Fruit fly (Drosophila melanogaster) whole organism, embryonic: ENCODE data around the gene CG18747.

Experiments used
- Aef1 ChIP-seq: fragments of 200-800 bp; sonication (Bioruptor generic); IDR thresholded peaks from 3 replicates; pipeline ENCODE4 v1.3.6; 2022; ENCODE audit warnings: missing biosample characterization, missing genetic modification characterization
- Antp ChIP-seq: fragments of 200-800 bp; sonication (Bioruptor generic); optimal IDR thresholded peaks from 3 replicates; lab custom pipeline; 2016; ENCODE audit warnings: missing biosample characterization, missing genetic modification characterization
- Atf-2 ChIP-seq: fragments of 200-800 bp; sonication (Bioruptor generic); optimal IDR thresholded peaks from 2 replicates; lab custom pipeline; 2016; ENCODE audit warnings: missing biosample characterization, missing genetic modification characterization
- CG11723 ChIP-seq: fragments of 200-800 bp; sonication (Bioruptor generic); optimal IDR thresholded peaks from 2 replicates; lab custom pipeline; 2017; ENCODE audit warnings: missing biosample characterization, mild to moderate bottlenecking, missing genetic modification characterization
- CG12071 ChIP-seq: fragments of 200-800 bp; sonication (Bioruptor generic); optimal IDR thresholded peaks from 3 replicates; lab custom pipeline; 2018; ENCODE audit warnings: missing biosample characterization, mild to moderate bottlenecking, missing genetic modification characterization
- CG12219 ChIP-seq: fragments of 200-800 bp; sonication (Bioruptor generic); optimal IDR thresholded peaks from 3 replicates; lab custom pipeline; 2018; ENCODE audit warnings: missing biosample characterization, mild to moderate bottlenecking, missing genetic modification characterization
- CG13424 ChIP-seq: fragments of 200-800 bp; sonication (Bioruptor generic); optimal IDR thresholded peaks from 2 replicates; lab custom pipeline; 2019; ENCODE audit warnings: missing biosample characterization, mild to moderate bottlenecking, missing genetic modification characterization, moderate library complexity
- CG14014 ChIP-seq: fragments of 200-800 bp; sonication (Bioruptor generic); IDR thresholded peaks from 2 replicates; pipeline ENCODE4 v1.3.6; 2022; ENCODE audit warnings: missing biosample characterization, missing genetic modification characterization
- CG14667 ChIP-seq: fragments of 200-800 bp; sonication (Bioruptor generic); IDR thresholded peaks from 2 replicates; pipeline ENCODE4 v1.3.6; 2022; ENCODE audit warnings: missing biosample characterization, missing genetic modification characterization
- CG14710 ChIP-seq: fragments of 200-800 bp; sonication (Bioruptor generic); optimal IDR thresholded peaks from 3 replicates; lab custom pipeline; 2019; ENCODE audit warnings: missing biosample characterization, mild to moderate bottlenecking, missing genetic modification characterization, moderate library complexity
- CG15269 ChIP-seq: fragments of 200-800 bp; sonication (Bioruptor generic); optimal IDR thresholded peaks from 2 replicates; lab custom pipeline; 2018; ENCODE audit warnings: missing biosample characterization, mild to moderate bottlenecking, missing genetic modification characterization, moderate library complexity
- CG15514 ChIP-seq: fragments of 200-800 bp; sonication (Bioruptor generic); optimal IDR thresholded peaks from 3 replicates; lab custom pipeline; 2017; ENCODE audit warnings: missing biosample characterization, missing genetic modification characterization, mild to moderate bottlenecking, moderate library complexity, missing genetic modification reagents
- CG2199 ChIP-seq: fragments of 200-800 bp; sonication (Bioruptor generic); IDR thresholded peaks from 3 replicates; pipeline ENCODE4 v1.3.6; 2022; ENCODE audit warnings: missing biosample characterization, missing genetic modification characterization
- CG31365 ChIP-seq: fragments of 200-800 bp; sonication (Bioruptor generic); optimal IDR thresholded peaks from 2 replicates; lab custom pipeline; 2018; ENCODE audit warnings: missing biosample characterization, mild to moderate bottlenecking, missing genetic modification characterization
- CG33557 ChIP-seq: fragments of 200-800 bp; sonication (Bioruptor generic); optimal IDR thresholded peaks from 2 replicates; lab custom pipeline; 2019; ENCODE audit warnings: missing biosample characterization, mild to moderate bottlenecking, missing genetic modification characterization, moderate library complexity
- CG6683 ChIP-seq: fragments of 200-800 bp; sonication (Bioruptor generic); optimal IDR thresholded peaks from 2 replicates; lab custom pipeline; 2017; ENCODE audit warnings: missing biosample characterization, mild to moderate bottlenecking, missing genetic modification characterization, missing genetic modification reagents
- CG7839 ChIP-seq: fragments of 200-800 bp; sonication (Bioruptor generic); optimal IDR thresholded peaks from 3 replicates; lab custom pipeline; 2018; ENCODE audit warnings: missing biosample characterization, mild to moderate bottlenecking, missing genetic modification characterization, moderate library complexity
- CG9215 ChIP-seq: fragments of 200-800 bp; sonication (Bioruptor generic); IDR thresholded peaks from 2 replicates; pipeline ENCODE4 v1.3.6; 2022; ENCODE audit warnings: missing biosample characterization, missing genetic modification characterization
- CG9797 ChIP-seq: fragments of 200-800 bp; sonication (Bioruptor generic); optimal IDR thresholded peaks from 3 replicates; lab custom pipeline; 2018; ENCODE audit warnings: missing biosample characterization, mild to moderate bottlenecking, missing genetic modification characterization
- Dek ChIP-seq: fragments of 200-800 bp; sonication (Bioruptor generic); optimal IDR thresholded peaks from 3 replicates; lab custom pipeline; 2019; ENCODE audit warnings: missing biosample characterization, mild to moderate bottlenecking, missing genetic modification characterization, moderate library complexity
- Doc3 ChIP-seq: fragments of 200-800 bp; sonication (Bioruptor generic); IDR thresholded peaks from 3 replicates; pipeline ENCODE4 v1.3.6; 2022; ENCODE audit warnings: missing biosample characterization, missing genetic modification characterization; ENCODE audit not compliant: partially characterized antibody
- Dp ChIP-seq: fragments of 200-800 bp; sonication (Bioruptor generic); optimal IDR thresholded peaks from 2 replicates; lab custom pipeline; 2018; ENCODE audit warnings: missing biosample characterization, mild to moderate bottlenecking, missing genetic modification characterization, moderate library complexity
- Ets97D ChIP-seq: fragments of 200-800 bp; sonication (Bioruptor generic); optimal IDR thresholded peaks from 3 replicates; lab custom pipeline; 2016; ENCODE audit warnings: missing biosample characterization, missing genetic modification characterization
- H2.0 ChIP-seq: fragments of 200-800 bp; sonication (Bioruptor generic); IDR thresholded peaks from 2 replicates; pipeline ENCODE4 v1.3.6; 2022; ENCODE audit warnings: missing biosample characterization, missing genetic modification characterization
- Hr78 ChIP-seq, 2 experiments: fragments of 200-800 bp in 1 of 2; fragments of >200 bp in 1 of 2; sonication (Bioruptor generic) in 1 of 2; optimal IDR thresholded peaks; 2 replicates each; lab custom pipeline; 2017 to 2019; ENCODE audit warnings: missing biosample characterization in 2 of 2, missing genetic modification characterization in 2 of 2, mild to moderate bottlenecking in 1 of 2, moderate library complexity in 1 of 2
- Kr ChIP-seq: fragments of 200-800 bp; sonication (Bioruptor generic); optimal IDR thresholded peaks from 2 replicates; lab custom pipeline; 2017; ENCODE audit warnings: missing biosample characterization, mild to moderate bottlenecking, missing genetic modification characterization
- Lim3 ChIP-seq: fragments of 200-800 bp; sonication (Bioruptor generic); IDR thresholded peaks from 2 replicates; pipeline ENCODE4 v1.3.6; 2022; ENCODE audit warnings: missing biosample characterization, missing genetic modification characterization
- Lpt ChIP-seq: fragments of >200 bp; optimal IDR thresholded peaks from 2 replicates; lab custom pipeline; 2018; ENCODE audit warnings: missing biosample characterization, missing genetic modification characterization
- Rx ChIP-seq: fragments of 200-800 bp; sonication (Bioruptor generic); IDR thresholded peaks from 2 replicates; pipeline ENCODE4 v1.3.6; 2022; ENCODE audit warnings: missing biosample characterization, missing genetic modification characterization
- Scr ChIP-seq: fragments of 200-800 bp; sonication (Bioruptor generic); IDR thresholded peaks from 2 replicates; pipeline ENCODE4 v1.3.6; 2022; ENCODE audit warnings: missing biosample characterization, missing genetic modification characterization; ENCODE audit not compliant: partially characterized antibody
- bowl ChIP-seq: fragments of 200-800 bp; sonication (Bioruptor generic); IDR thresholded peaks from 2 replicates; pipeline ENCODE4 v1.3.6; 2022; ENCODE audit warnings: missing biosample characterization, missing genetic modification characterization
- br ChIP-seq: fragments of >200 bp; optimal IDR thresholded peaks from 2 replicates; lab custom pipeline; 2017
- cato ChIP-seq: fragments of 200-800 bp; sonication (Bioruptor generic); optimal IDR thresholded peaks from 2 replicates; lab custom pipeline; 2016; ENCODE audit warnings: missing biosample characterization, missing genetic modification characterization, borderline replicate concordance
- chn ChIP-seq: fragments of 200-800 bp; sonication (Bioruptor generic); optimal IDR thresholded peaks from 2 replicates; lab custom pipeline; 2016; ENCODE audit warnings: missing biosample characterization, missing genetic modification characterization
- dimm ChIP-seq: fragments of 200-800 bp; sonication (Bioruptor generic); IDR thresholded peaks from 2 replicates; pipeline ENCODE4 v1.3.6; 2022; ENCODE audit warnings: missing biosample characterization, missing genetic modification characterization
- dm ChIP-seq: fragments of 200-800 bp; sonication (Bioruptor generic); optimal IDR thresholded peaks from 3 replicates; lab custom pipeline; 2016; ENCODE audit warnings: missing biosample characterization, missing genetic modification characterization
- dmrt11E ChIP-seq: fragments of 200-800 bp; sonication (Bioruptor generic); optimal IDR thresholded peaks from 3 replicates; lab custom pipeline; 2018; ENCODE audit warnings: missing biosample characterization, mild to moderate bottlenecking, missing genetic modification characterization, moderate library complexity
- fru ChIP-seq: fragments of >200 bp; optimal IDR thresholded peaks from 2 replicates; lab custom pipeline; 2017
- gfzf ChIP-seq: fragments of 200-800 bp; sonication (Bioruptor generic); optimal IDR thresholded peaks from 2 replicates; lab custom pipeline; 2016; ENCODE audit warnings: missing biosample characterization, mild to moderate bottlenecking, missing genetic modification characterization, moderate library complexity
- hth ChIP-seq: fragments of >200 bp; optimal IDR thresholded peaks from 2 replicates; lab custom pipeline; 2017; ENCODE audit warnings: inconsistent platforms
- kah ChIP-seq: fragments of 200-800 bp; sonication (Bioruptor generic); optimal IDR thresholded peaks from 2 replicates; lab custom pipeline; 2018; ENCODE audit warnings: missing biosample characterization, mild to moderate bottlenecking, missing genetic modification characterization
- luna ChIP-seq: fragments of 200-800 bp; sonication (Bioruptor generic); optimal IDR thresholded peaks from 2 replicates; lab custom pipeline; 2016; ENCODE audit warnings: missing biosample characterization, missing genetic modification characterization
- odd ChIP-seq: fragments of 200-800 bp; sonication (Bioruptor generic); optimal IDR thresholded peaks from 2 replicates; lab custom pipeline; 2017; ENCODE audit warnings: missing biosample characterization, mild to moderate bottlenecking, missing genetic modification characterization
- p53 ChIP-seq: fragments of 200-800 bp; sonication (Bioruptor generic); optimal IDR thresholded peaks from 2 replicates; lab custom pipeline; 2016; ENCODE audit warnings: missing biosample characterization, missing genetic modification characterization
- pho ChIP-seq: fragments of 200-800 bp; sonication (Bioruptor generic); optimal IDR thresholded peaks from 2 replicates; lab custom pipeline; 2016; ENCODE audit warnings: missing biosample characterization, missing genetic modification characterization
- psq ChIP-seq: fragments of 200-800 bp; sonication (Bioruptor generic); optimal IDR thresholded peaks from 2 replicates; lab custom pipeline; 2017; ENCODE audit warnings: missing biosample characterization, missing genetic modification characterization
- pum ChIP-seq: fragments of 200-800 bp; sonication (Bioruptor generic); optimal IDR thresholded peaks from 2 replicates; lab custom pipeline; 2016; ENCODE audit warnings: missing biosample characterization, missing genetic modification characterization
- repo ChIP-seq: fragments of 200-800 bp; sonication (Bioruptor generic); optimal IDR thresholded peaks from 2 replicates; lab custom pipeline; 2016; ENCODE audit warnings: missing biosample characterization, missing genetic modification characterization
- sob ChIP-seq: fragments of 200-800 bp; sonication (Bioruptor generic); IDR thresholded peaks from 2 replicates; pipeline ENCODE4 v1.3.6; 2022; ENCODE audit warnings: missing biosample characterization, missing genetic modification characterization
- sug ChIP-seq: fragments of 200-800 bp; optimal IDR thresholded peaks from 2 replicates; lab custom pipeline; 2019; ENCODE audit warnings: missing biosample characterization, mild to moderate bottlenecking, missing genetic modification characterization, moderate library complexity
- tap ChIP-seq: fragments of 200-800 bp; optimal IDR thresholded peaks from 3 replicates; lab custom pipeline; 2019; ENCODE audit warnings: missing biosample characterization, mild to moderate bottlenecking, missing genetic modification characterization, moderate library complexity
- tgo ChIP-seq: fragments of 200-800 bp; sonication (Bioruptor generic); IDR thresholded peaks from 3 replicates; pipeline ENCODE4 v1.3.6; 2022; ENCODE audit warnings: missing biosample characterization, missing genetic modification characterization

The CG18747 gene

dm6 chr3R:7813981-7814529 lies 30.8 kb upstream of the CG18747 start, which contains the start of gene CG34384 (continued):
- TF ChIP-seq CG13424 (tag; lab: Kevin White, UChicago) (peak; percentile 64), tap (tag; lab: Kevin White, UChicago) (peak; percentile 54), Lim3 (GFP tag; lab: Robert Waterston, UW) (no peak), dm (GFP tag; lab: Kevin White, UChicago) (no peak), gfzf (GFP tag; lab: Kevin White, UChicago) (no peak), Rx (GFP tag; lab: Robert Waterston, UW) (no peak), chn (GFP tag; lab: Kevin White, UChicago) (no peak), dmrt11E (tag; lab: Kevin White, UChicago) (peak; percentile 9), sob (GFP tag; lab: Robert Waterston, UW) (no peak), CG12219 (GFP tag; lab: Kevin White, UChicago) (peak; percentile 19), Hr78 (GFP tag; optimal IDR thresholded peaks at IDR 0.05; lab: Kevin White, UChicago) (no peak), CG12071 (no peak), Lpt (GFP tag; lab: Kevin White, UChicago) (no peak), dimm (GFP tag; lab: Robert Waterston, UW) (no peak), br (no peak), Doc3 (GFP tag; lab: Robert Waterston, UW) (no peak), tgo (GFP tag; lab: Robert Waterston, UW) (no peak), CG9797 (no peak), H2.0 (no peak), pum (GFP tag; lab: Kevin White, UChicago) (peak; percentile 31), CG14710 (peak; percentile 72), CG15269 (tag; lab: Kevin White, UChicago) (peak; percentile 48), CG6683 (GFP tag; lab: Kevin White, UChicago) (peak; percentile 52), Dp (GFP tag; lab: Kevin White, UChicago) (no peak), Aef1 (GFP tag; lab: Robert Waterston, UW) (peak; percentile 9; the same call in 1 of the 3 replicates), sug (tag; lab: Kevin White, UChicago) (peak; percentile 59), CG9215 (GFP tag; lab: Robert Waterston, UW) (peak; percentile 30), CG7839 (tag; lab: Kevin White, UChicago) (peak; percentile 60), CG2199 (no peak), kah (GFP tag; lab: Kevin White, UChicago) (no peak), luna (GFP tag; lab: Kevin White, UChicago) (no peak), hth (lab: Kevin White, UChicago) (no peak), CG33557 (GFP tag; lab: Kevin White, UChicago) (no peak), CG15514 (GFP tag; lab: Kevin White, UChicago) (peak; percentile 86), Atf-2 (GFP tag; lab: Kevin White, UChicago) (peak; percentile 14), p53 (GFP tag; lab: Kevin White, UChicago) (no peak), Dek (tag; lab: Kevin White, UChicago) (peak; percentile 33), CG11723 (GFP tag; lab: Kevin White, UChicago) (peak; percentile 37), bowl (no peak), CG14014 (GFP tag; lab: Robert Waterston, UW) (0 out of 2 replicates have a peak, but pooled peaks have one; percentile 11), Ets97D (GFP tag; lab: Kevin White, UChicago) (no peak), cato (GFP tag; lab: Kevin White, UChicago) (no peak), CG14667 (GFP tag; lab: Robert Waterston, UW) (no peak), repo (GFP tag; lab: Kevin White, UChicago) (no peak), CG31365 (tag; lab: Kevin White, UChicago) (no peak), pho (peak; percentile 65), Scr (GFP tag; lab: Robert Waterston, UW) (no peak), Kr (no peak), psq (no peak), odd (GFP tag; lab: Kevin White, UChicago) (peak; percentile 18), fru (lab: Kevin White, UChicago) (no peak), Antp (GFP tag; lab: Kevin White, UChicago) (peak; percentile 40)
